Fruit fly (Drosophila melanogaster) whole organism, prepupa: ENCODE results near the gene CG15876.

Experiments used
- Blimp-1 ChIP-seq: fragments of 200-800 bp; sonication (Bioruptor generic); optimal IDR thresholded peaks from 3 replicates; lab custom pipeline; 2017; ENCODE audit warnings: missing biosample characterization, missing genetic modification characterization, mild to moderate bottlenecking, moderate library complexity, missing genetic modification reagents
- CG10631 ChIP-seq: fragments of 200-800 bp; sonication (Bioruptor generic); optimal IDR thresholded peaks from 2 replicates; lab custom pipeline; 2016; ENCODE audit warnings: missing biosample characterization, missing genetic modification characterization
- CG10669 ChIP-seq: fragments of 200-800 bp; sonication (Bioruptor generic); optimal IDR thresholded peaks from 3 replicates; lab custom pipeline; 2018; ENCODE audit warnings: missing biosample characterization, mild to moderate bottlenecking, missing genetic modification characterization, moderate library complexity
- CG11294 ChIP-seq: fragments of 200-800 bp; sonication (Bioruptor generic); IDR thresholded peaks from 2 replicates; pipeline ENCODE4 v1.3.6; 2022; ENCODE audit warnings: missing biosample characterization, missing genetic modification characterization
- CG11762 ChIP-seq: fragments of 200-800 bp; sonication (Bioruptor generic); optimal IDR thresholded peaks from 3 replicates; lab custom pipeline; 2016; ENCODE audit warnings: missing biosample characterization, missing genetic modification characterization; ENCODE audit not compliant: insufficient read depth
- CG11902 ChIP-seq: fragments of 200-800 bp; sonication (Bioruptor generic); optimal IDR thresholded peaks from 3 replicates; lab custom pipeline; 2016; ENCODE audit warnings: missing biosample characterization, missing genetic modification characterization
- CG15336 ChIP-seq: fragments of 200-800 bp; sonication (Bioruptor generic); IDR thresholded peaks from 2 replicates; pipeline ENCODE4 v1.3.6; 2022; ENCODE audit warnings: missing biosample characterization, missing genetic modification characterization
- CG1621 ChIP-seq: fragments of 200-800 bp; sonication (Bioruptor generic); optimal IDR thresholded peaks from 3 replicates; lab custom pipeline; 2018; ENCODE audit warnings: missing biosample characterization, mild to moderate bottlenecking, missing genetic modification characterization
- CG31627 ChIP-seq: fragments of 200-800 bp; sonication (Bioruptor generic); optimal IDR thresholded peaks from 3 replicates; lab custom pipeline; 2016; ENCODE audit warnings: missing biosample characterization, missing genetic modification characterization
- CG34406 ChIP-seq: fragments of 200-800 bp; sonication (Bioruptor generic); optimal IDR thresholded peaks from 3 replicates; lab custom pipeline; 2016; ENCODE audit warnings: missing biosample characterization, missing genetic modification characterization
- CG3919 ChIP-seq: fragments of 200-800 bp; sonication (Bioruptor generic); optimal IDR thresholded peaks from 3 replicates; lab custom pipeline; 2016; ENCODE audit warnings: missing biosample characterization, missing genetic modification characterization
- CG6163 ChIP-seq: fragments of 200-800 bp; sonication (Bioruptor generic); IDR thresholded peaks from 3 replicates; pipeline ENCODE4 v1.3.6; 2022; ENCODE audit warnings: missing biosample characterization, missing genetic modification characterization
- CG6276 ChIP-seq: fragments of 200-800 bp; sonication (Bioruptor generic); optimal IDR thresholded peaks from 2 replicates; lab custom pipeline; 2017; ENCODE audit warnings: missing biosample characterization, mild to moderate bottlenecking, missing genetic modification characterization
- CG6792 ChIP-seq: fragments of 200-800 bp; sonication (Bioruptor generic); optimal IDR thresholded peaks from 3 replicates; lab custom pipeline; 2016; ENCODE audit warnings: missing biosample characterization, missing genetic modification characterization
- CG6808 ChIP-seq: fragments of 200-800 bp; sonication (Bioruptor generic); optimal IDR thresholded peaks from 3 replicates; lab custom pipeline; 2017; ENCODE audit warnings: missing biosample characterization, missing genetic modification characterization, mild to moderate bottlenecking, moderate library complexity, missing genetic modification reagents
- CG6854 ChIP-seq: fragments of 200-800 bp; sonication (Bioruptor generic); optimal IDR thresholded peaks from 2 replicates; lab custom pipeline; 2017; ENCODE audit warnings: missing biosample characterization, mild to moderate bottlenecking, missing genetic modification characterization
- CG8119 ChIP-seq: fragments of 200-800 bp; sonication (Bioruptor generic); IDR thresholded peaks from 3 replicates; pipeline ENCODE4 v1.3.6; 2022; ENCODE audit warnings: missing biosample characterization, missing genetic modification characterization
- CG8319 ChIP-seq: fragments of 200-800 bp; sonication (Bioruptor generic); optimal IDR thresholded peaks from 3 replicates; lab custom pipeline; 2016; ENCODE audit warnings: missing biosample characterization, missing genetic modification characterization
- CG8632 ChIP-seq: fragments of 200-800 bp; sonication (Bioruptor generic); optimal IDR thresholded peaks from 3 replicates; lab custom pipeline; 2016; ENCODE audit warnings: missing biosample characterization, missing genetic modification characterization
- CG9139 ChIP-seq: fragments of 200-800 bp; sonication (Bioruptor generic); optimal IDR thresholded peaks from 3 replicates; lab custom pipeline; 2017; ENCODE audit warnings: missing biosample characterization, mild to moderate bottlenecking, missing genetic modification characterization
- Eip75B ChIP-seq: fragments of 200-800 bp; sonication (Bioruptor generic); optimal IDR thresholded peaks from 3 replicates; lab custom pipeline; 2016; ENCODE audit warnings: missing biosample characterization, missing genetic modification characterization
- Eip78C ChIP-seq: fragments of 200-800 bp; sonication (Bioruptor generic); peaks from one replicate; lab custom pipeline; 2016; ENCODE audit warnings: missing biosample characterization, missing genetic modification characterization
- Eip93F ChIP-seq: fragments of 200-800 bp; sonication (Bioruptor generic); optimal IDR thresholded peaks from 2 replicates; lab custom pipeline; 2016; ENCODE audit warnings: missing biosample characterization, mild to moderate bottlenecking, missing genetic modification characterization
- Ets96B ChIP-seq: fragments of 200-800 bp; optimal IDR thresholded peaks from 2 replicates; lab custom pipeline; 2019; ENCODE audit warnings: missing biosample characterization, mild to moderate bottlenecking, missing genetic modification characterization, moderate library complexity
- Hr38 ChIP-seq: sonication (Bioruptor generic); optimal IDR thresholded peaks from 2 replicates; lab custom pipeline; 2016; ENCODE audit warnings: missing biosample characterization, missing genetic modification characterization
- Hr39 ChIP-seq: fragments of 200-800 bp; sonication (Bioruptor generic); optimal IDR thresholded peaks from 2 replicates; lab custom pipeline; 2016; ENCODE audit warnings: missing biosample characterization, missing genetic modification characterization
- Hr4 ChIP-seq: fragments of 200-800 bp; sonication (Bioruptor generic); optimal IDR thresholded peaks from 3 replicates; lab custom pipeline; 2016; ENCODE audit warnings: missing biosample characterization, missing genetic modification characterization
- Lpt ChIP-seq: fragments of 200-800 bp; sonication (Bioruptor generic); optimal IDR thresholded peaks from 3 replicates; lab custom pipeline; 2016; ENCODE audit warnings: missing biosample characterization, missing genetic modification characterization
- Met ChIP-seq: fragments of 200-800 bp; sonication (Bioruptor generic); optimal IDR thresholded peaks from 3 replicates; lab custom pipeline; 2016; ENCODE audit warnings: missing biosample characterization, missing genetic modification characterization
- OdsH ChIP-seq: fragments of 200-800 bp; sonication (Bioruptor generic); optimal IDR thresholded peaks from 3 replicates; lab custom pipeline; 2016; ENCODE audit warnings: missing biosample characterization, missing genetic modification characterization
- Smox ChIP-seq: fragments of 200-800 bp; sonication (Bioruptor generic); optimal IDR thresholded peaks from 3 replicates; lab custom pipeline; 2016; ENCODE audit warnings: missing biosample characterization, missing genetic modification characterization
- Sox14 ChIP-seq: fragments of 200-800 bp; sonication (Bioruptor generic); optimal IDR thresholded peaks from 3 replicates; lab custom pipeline; 2016; ENCODE audit warnings: missing biosample characterization, missing genetic modification characterization
- Sox15 ChIP-seq: fragments of 200-800 bp; sonication (Bioruptor generic); optimal IDR thresholded peaks from 3 replicates; lab custom pipeline; 2016; ENCODE audit warnings: missing biosample characterization, missing genetic modification characterization
- acj6 ChIP-seq: fragments of 200-800 bp; sonication (Bioruptor generic); optimal IDR thresholded peaks from 3 replicates; lab custom pipeline; 2016; ENCODE audit warnings: missing biosample characterization, missing genetic modification characterization
- cyc ChIP-seq: fragments of 200-800 bp; sonication (Bioruptor generic); optimal IDR thresholded peaks from 3 replicates; lab custom pipeline; 2016; ENCODE audit warnings: missing biosample characterization, missing genetic modification characterization
- dac ChIP-seq: fragments of 200-800 bp; sonication (Bioruptor generic); optimal IDR thresholded peaks from 2 replicates; lab custom pipeline; 2017; ENCODE audit warnings: missing biosample characterization, mild to moderate bottlenecking, missing genetic modification characterization
- eg ChIP-seq: fragments of 200-800 bp; sonication (Bioruptor generic); IDR thresholded peaks from 3 replicates; pipeline ENCODE4 v1.3.6; 2022; ENCODE audit warnings: missing biosample characterization, missing genetic modification characterization
- fd59A ChIP-seq: fragments of 200-800 bp; sonication (Bioruptor generic); optimal IDR thresholded peaks from 2 replicates; lab custom pipeline; 2017; ENCODE audit warnings: missing biosample characterization, mild to moderate bottlenecking, missing genetic modification characterization, missing genetic modification reagents
- fd85E ChIP-seq: fragments of 200-800 bp; sonication (Bioruptor generic); optimal IDR thresholded peaks from 3 replicates; lab custom pipeline; 2016; ENCODE audit warnings: missing biosample characterization, missing genetic modification characterization
- fkh ChIP-seq: fragments of 200-800 bp; sonication (Bioruptor generic); optimal IDR thresholded peaks from 3 replicates; lab custom pipeline; 2017; ENCODE audit warnings: missing biosample characterization, mild to moderate bottlenecking, missing genetic modification characterization, moderate library complexity
- lz ChIP-seq: fragments of 200-800 bp; sonication (Bioruptor generic); optimal IDR thresholded peaks from 3 replicates; lab custom pipeline; 2016; ENCODE audit warnings: missing biosample characterization, missing genetic modification characterization
- salr ChIP-seq, 2 experiments: fragments of 200-800 bp; sonication (Bioruptor generic); optimal IDR thresholded peaks; 3 replicates each; lab custom pipeline; 2016 to 2018; ENCODE audit warnings: missing biosample characterization in 2 of 2, missing genetic modification characterization in 2 of 2, mild to moderate bottlenecking in 1 of 2
- spab ChIP-seq: fragments of 200-800 bp; sonication (Bioruptor generic); optimal IDR thresholded peaks from 2 replicates; lab custom pipeline; 2017; ENCODE audit warnings: missing biosample characterization, mild to moderate bottlenecking, missing genetic modification characterization, missing genetic modification reagents
- ss ChIP-seq, 2 experiments: fragments of 200-800 bp; sonication (Bioruptor generic); optimal IDR thresholded peaks; 2 replicates in 1 of 2; 3 replicates in 1 of 2; lab custom pipeline; 2017 to 2018; ENCODE audit warnings: mild to moderate bottlenecking in 2 of 2, missing biosample characterization in 2 of 2, missing genetic modification characterization in 2 of 2, moderate library complexity in 1 of 2
- svp ChIP-seq: fragments of 200-800 bp; sonication (Bioruptor generic); peaks from one replicate; lab custom pipeline; 2016; ENCODE audit warnings: missing biosample characterization, missing genetic modification characterization
- vri ChIP-seq: fragments of 200-800 bp; sonication (Bioruptor generic); optimal IDR thresholded peaks from 3 replicates; lab custom pipeline; 2016; ENCODE audit warnings: missing biosample characterization, mild to moderate bottlenecking, missing genetic modification characterization

CG15876 gene

dm6 chr3L:4692177-4693134 lies 2.2 kb downstream of the CG15876 start, which contains the start of gene RhoGEF64C:
RhoGEF64C (plus strand) TSS chr3L:4692783.
- TF ChIP-seq CG11294 (GFP tag; lab: Robert Waterston, UW) (no peak), CG8319 (GFP tag; lab: Kevin White, UChicago) (no peak), CG6163 (0 out of 3 replicates have a peak, but pooled peaks have one; percentile 18), CG10631 (GFP tag; lab: Kevin White, UChicago) (no peak), ss (GFP tag; optimal IDR thresholded peaks at IDR 0.05; lab: Kevin White, UChicago) (peak; percentile 1 to 51), svp (GFP tag; lab: Kevin White, UChicago) (peak; percentile 17), Smox (GFP tag; lab: Kevin White, UChicago) (no peak), Eip78C (peak; percentile 69), Hr38 (GFP tag; lab: Kevin White, UChicago) (no peak), CG6854 (peak; percentile 50), vri (no peak), fd85E (GFP tag; lab: Kevin White, UChicago) (no peak), fkh (GFP tag; lab: Kevin White, UChicago) (peak; percentile 46), eg (GFP tag; lab: Robert Waterston, UW) (peak; percentile 42; the same call in 2 of the 3 replicates), fd59A (GFP tag; lab: Kevin White, UChicago) (no peak), Met (peak; percentile 1), Blimp-1 (GFP tag; lab: Kevin White, UChicago) (peak; percentile 69), CG1621 (peak; percentile 60), CG6808 (GFP tag; lab: Kevin White, UChicago) (no peak), CG15336 (0 out of 2 replicates have a peak, but pooled peaks have one; percentile 24)
- TF ChIP-seq, all 60 proteins: peak for 11

DNA sequence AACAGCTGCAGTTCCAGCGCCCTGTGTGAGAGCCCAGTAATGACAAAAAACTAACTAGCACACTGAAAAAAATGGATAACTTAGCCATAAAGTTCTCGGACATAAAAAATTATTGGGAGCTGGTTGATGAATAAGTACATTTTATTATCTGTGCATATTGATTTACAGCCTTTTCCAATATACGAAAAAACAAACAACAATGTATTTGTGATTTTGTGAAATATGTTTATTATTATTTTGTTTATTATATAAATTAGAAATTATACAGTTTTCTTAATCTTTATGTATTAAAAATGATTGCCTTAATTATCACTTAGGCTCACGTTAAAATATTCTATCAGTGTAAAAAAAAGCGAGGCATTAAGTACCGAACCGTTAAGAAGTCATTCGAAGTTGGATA lies 2.9 kb downstream of the CG15876 start:
- TF ChIP-seq lz (GFP tag; lab: Kevin White, UChicago) (no peak), CG9139 (GFP tag; lab: Kevin White, UChicago) (no peak), ss (GFP tag; optimal IDR thresholded peaks at IDR 0.05; lab: Kevin White, UChicago) (peak in 1 of 2 experiments; percentile 9), CG6276 (GFP tag; lab: Kevin White, UChicago) (peak; percentile 64), CG6792 (GFP tag; lab: Kevin White, UChicago) (peak; percentile 15), CG10631 (GFP tag; lab: Kevin White, UChicago) (peak; percentile 61), dac (GFP tag; lab: Kevin White, UChicago) (no peak), Sox14 (GFP tag; lab: Kevin White, UChicago) (no peak), Sox15 (no peak), cyc (GFP tag; lab: Kevin White, UChicago) (no peak), CG10669 (GFP tag; lab: Kevin White, UChicago) (peak; percentile 40), spab (GFP tag; lab: Kevin White, UChicago) (peak; percentile 26), Eip75B (GFP tag; lab: Kevin White, UChicago) (no peak), CG11902 (GFP tag; lab: Kevin White, UChicago) (no peak), Hr39 (no peak), CG11762 (GFP tag; lab: Kevin White, UChicago) (peak; percentile 12), Ets96B (tag; lab: Kevin White, UChicago) (peak; percentile 55), CG6854 (no peak), acj6 (GFP tag; lab: Kevin White, UChicago) (peak; percentile 47), OdsH (GFP tag; lab: Kevin White, UChicago) (peak; percentile 57), Hr38 (GFP tag; lab: Kevin White, UChicago) (no peak), CG8632 (GFP tag; lab: Kevin White, UChicago) (no peak), eg (GFP tag; lab: Robert Waterston, UW) (no peak), CG8119 (GFP tag; lab: Robert Waterston, UW) (peak; percentile 80), CG34406 (GFP tag; lab: Kevin White, UChicago) (peak; percentile 28), Blimp-1 (GFP tag; lab: Kevin White, UChicago) (no peak), CG11294 (GFP tag; lab: Robert Waterston, UW) (no peak), salr (GFP tag; optimal IDR thresholded peaks at IDR 0.05; lab: Kevin White, UChicago) (peak in 1 of 2 experiments; percentile 61), CG3919 (GFP tag; lab: Kevin White, UChicago) (peak; percentile 40), Hr4 (GFP tag; lab: Kevin White, UChicago) (peak; percentile 33), Lpt (GFP tag; lab: Kevin White, UChicago) (no peak), fd59A (GFP tag; lab: Kevin White, UChicago) (peak; percentile 36), CG31627 (GFP tag; lab: Kevin White, UChicago) (no peak), Smox (GFP tag; lab: Kevin White, UChicago) (no peak), Eip93F (GFP tag; lab: Kevin White, UChicago) (no peak), Eip78C (peak; percentile 80), CG15336 (peak; percentile 77)
